In genomic region chrIII:5140559-5140958, ce11 we compare ENCODE assay signal across 8 worm cellular contexts.
A peak's percentile ranks its signal among the peaks of the same experiment; 100 is the strongest.
TF ChIP-seq lines count a peak whose summit lies in the region.

No protein-coding gene starts in this region.

TF ChIP-seq in whole organism, L1 larva, 84 proteins besides CTCF, POLR2A, EP300 and RAD21 (continues in another document):
- TF ChIP-seq nhr-11 (tag; optimal IDR thresholded peaks at IDR 0.05; lab: Kevin White, UChicago) (no peak), snu-23 (GFP tag; optimal IDR thresholded peaks at IDR 0.05; lab: Kevin White, UChicago) (peak; percentile 5), rnt-1 (tag; optimal IDR thresholded peaks at IDR 0.05; lab: Kevin White, UChicago) (peak; percentile 41), lsy-2 (tag; optimal IDR thresholded peaks at IDR 0.05; lab: Kevin White, UChicago) (peak; percentile 40 to 73), efl-1 (optimal IDR thresholded peaks at IDR 0.05; lab: Kevin White, UChicago) (no peak), efl-1 (GFP tag; optimal IDR thresholded peaks at IDR 0.05 in 1 of 2; lab: Kevin White, UChicago) (peak in 1 of 2 experiments; percentile 74), lin-14 (GFP tag; optimal IDR thresholded peaks at IDR 0.05; lab: Kevin White, UChicago) (peak; percentile 65), swsn-7 (tag; optimal IDR thresholded peaks at IDR 0.05; lab: Kevin White, UChicago) (no peak), mdl-1 (tag; optimal IDR thresholded peaks at IDR 0.05; lab: Kevin White, UChicago) (peak in 1 of 2 experiments; percentile 1), mep-1 (tag; optimal IDR thresholded peaks at IDR 0.05; lab: Kevin White, UChicago) (no peak), elt-2 (tag; optimal IDR thresholded peaks at IDR 0.05; lab: Kevin White, UChicago) (peak; percentile 29), nhr-85 (tag; lab: Kevin White, UChicago) (no peak)

TF ChIP-seq in whole organism, L2 larva, 48 proteins besides CTCF, POLR2A, EP300 and RAD21:
- TF ChIP-seq elt-1 (tag; optimal IDR thresholded peaks at IDR 0.05; lab: Kevin White, UChicago), result no peak
- peak; percentile 56 for TF ChIP-seq F13H6.1 (tag; optimal IDR thresholded peaks at IDR 0.05; lab: Kevin White, UChicago)
- TF ChIP-seq lsy-2 (tag; optimal IDR thresholded peaks at IDR 0.05; lab: Kevin White, UChicago), result peak in 1 of 2 experiments; percentile 67
- peak; percentile 36 for TF ChIP-seq sma-9 (GFP tag; optimal IDR thresholded peaks at IDR 0.05; lab: Kevin White, UChicago)
- TF ChIP-seq sma-9 (tag; optimal IDR thresholded peaks at IDR 0.05; lab: Kevin White, UChicago), result no peak

TF ChIP-seq in whole organism, L3 larva, 47 proteins besides CTCF, POLR2A, EP300 and RAD21:
- TF ChIP-seq elt-2 (tag; optimal IDR thresholded peaks at IDR 0.05; lab: Kevin White, UChicago), result peak; percentile 12
- TF ChIP-seq zag-1 (tag; optimal IDR thresholded peaks at IDR 0.05; lab: Kevin White, UChicago), result no peak
- peak; percentile 5 for TF ChIP-seq pha-4 (tag; optimal IDR thresholded peaks at IDR 0.05; lab: Kevin White, UChicago)
- TF ChIP-seq lin-39 (tag; optimal IDR thresholded peaks at IDR 0.05; lab: Kevin White, UChicago), result peak; percentile 2
- TF ChIP-seq nfya-1 (tag; optimal IDR thresholded peaks at IDR 0.05; lab: Kevin White, UChicago; ENCODE audit: insufficient read depth), result peak; percentile 51

TF ChIP-seq in whole organism, L4 larva, 104 proteins besides CTCF, POLR2A, EP300 and RAD21 (continues in another document):
- no peak for TF ChIP-seq zip-11 (GFP tag; IDR thresholded peaks at IDR 0.05; lab: Robert Waterston, UW)
- TF ChIP-seq unc-62 (GFP tag; optimal IDR thresholded peaks at IDR 0.05 in 1 of 2; lab: Kevin White, UChicago), result peak in 1 of 2 experiments; percentile 5
- TF ChIP-seq unc-62 (tag; optimal IDR thresholded peaks at IDR 0.05; lab: Kevin White, UChicago), result no peak
- peak in 1 of 2 experiments; percentile 80 for TF ChIP-seq daf-16 (GFP tag; optimal IDR thresholded peaks at IDR 0.05; lab: Kevin White, UChicago)
- peak; percentile 70 for TF ChIP-seq daf-16 (tag; optimal IDR thresholded peaks at IDR 0.05; lab: Kevin White, UChicago)
- peak; percentile 30 for TF ChIP-seq nhr-28 (tag; optimal IDR thresholded peaks at IDR 0.05; lab: Kevin White, UChicago)
- peak in 1 of 2 experiments; percentile 52 for TF ChIP-seq lsy-2 (tag; optimal IDR thresholded peaks at IDR 0.05; lab: Kevin White, UChicago)
- TF ChIP-seq aha-1 (tag; lab: Kevin White, UChicago), result peak; percentile 89
- peak; percentile 34; the same call in 1 of the 2 replicates for TF ChIP-seq dmd-6 (GFP tag; IDR thresholded peaks at IDR 0.05; lab: Robert Waterston, UW)
- TF ChIP-seq mxl-3 (GFP tag; optimal IDR thresholded peaks at IDR 0.05; lab: Kevin White, UChicago), result peak; percentile 58
- no peak for TF ChIP-seq ztf-11 (tag; optimal IDR thresholded peaks at IDR 0.05; lab: Kevin White, UChicago)
- peak; percentile 25 for TF ChIP-seq hlh-30 (tag; optimal IDR thresholded peaks at IDR 0.05; lab: Kevin White, UChicago; ENCODE audit: insufficient read depth)
- no peak for TF ChIP-seq spr-1 (tag; optimal IDR thresholded peaks at IDR 0.05; lab: Kevin White, UChicago)

TF ChIP-seq in whole organism, late embryonic, 69 proteins besides CTCF, POLR2A, EP300 and RAD21:
- no peak for TF ChIP-seq rnt-1 (tag; optimal IDR thresholded peaks at IDR 0.05; lab: Kevin White, UChicago)
- TF ChIP-seq odd-2 (tag; optimal IDR thresholded peaks at IDR 0.05; lab: Kevin White, UChicago), result no peak
- TF ChIP-seq fkh-10 (GFP tag; optimal IDR thresholded peaks at IDR 0.05; lab: Kevin White, UChicago), result no peak
- peak; percentile 3 for TF ChIP-seq ets-4 (tag; optimal IDR thresholded peaks at IDR 0.05; lab: Kevin White, UChicago)
- TF ChIP-seq tbx-2 (tag; optimal IDR thresholded peaks at IDR 0.05; lab: Kevin White, UChicago), result peak; percentile 90
- peak; percentile 71 for TF ChIP-seq unc-55 (GFP tag; optimal IDR thresholded peaks at IDR 0.05; lab: Kevin White, UChicago)
- TF ChIP-seq ceh-18 (tag; optimal IDR thresholded peaks at IDR 0.05; lab: Kevin White, UChicago), result peak; percentile 53

TF ChIP-seq in whole organism, midembryonic, 9 proteins besides CTCF, POLR2A, EP300 and RAD21:
- TF ChIP-seq klf-2 (GFP tag; conservative IDR thresholded peaks at IDR 0.05; lab: Robert Waterston, UW) (no peak), T22C8.4 (GFP tag; IDR thresholded peaks at IDR 0.05; lab: Robert Waterston, UW) (0 out of 2 replicates have a peak, but pooled peaks have one; percentile 21)

TF ChIP-seq in whole organism, mixed stage, embryonic, 35 proteins besides CTCF, POLR2A, EP300 and RAD21:
- TF ChIP-seq elt-3 (tag; optimal IDR thresholded peaks at IDR 0.05; lab: Kevin White, UChicago) (no peak), hlh-1 (tag; optimal IDR thresholded peaks at IDR 0.05; lab: Kevin White, UChicago) (peak; percentile 66), ces-1 (GFP tag; optimal IDR thresholded peaks at IDR 0.05; lab: Kevin White, UChicago) (no peak), blmp-1 (tag; optimal IDR thresholded peaks at IDR 0.05; lab: Kevin White, UChicago) (no peak), unc-62 (GFP tag; optimal IDR thresholded peaks at IDR 0.05; lab: Kevin White, UChicago) (peak; percentile 49)

TF ChIP-seq in whole organism, young adult, 124 proteins besides CTCF, POLR2A, EP300 and RAD21:
- TF ChIP-seq madf-3 (GFP tag; IDR thresholded peaks at IDR 0.05; lab: Robert Waterston, UW) (no peak), K12H6.12 (tag; optimal IDR thresholded peaks at IDR 0.05; lab: Kevin White, UChicago) (peak; percentile 11), nhr-80 (tag; optimal IDR thresholded peaks at IDR 0.05; lab: Kevin White, UChicago) (peak; percentile 66), rec-8 (tag; optimal IDR thresholded peaks at IDR 0.05; lab: Kevin White, UChicago) (no peak)
